Fruit fly (Drosophila melanogaster) whole organism, embryonic: ENCODE results near the gene CG31122.

ENCODE experiments used
- Abd-B ChIP-seq: fragments of 200-800 bp; sonication (Bioruptor generic); optimal IDR thresholded peaks from 2 replicates; lab custom pipeline; 2018; ENCODE audit warnings: missing biosample characterization, mild to moderate bottlenecking, missing genetic modification characterization, moderate library complexity
- CG1024 ChIP-seq: fragments of 200-800 bp; sonication (Bioruptor generic); IDR thresholded peaks from 2 replicates; pipeline ENCODE4 v1.3.6; 2022; ENCODE audit warnings: missing biosample characterization, missing genetic modification characterization
- CG10462 ChIP-seq: fragments of 200-800 bp; sonication (Bioruptor generic); optimal IDR thresholded peaks from 2 replicates; lab custom pipeline; 2016; ENCODE audit warnings: missing biosample characterization, missing genetic modification characterization
- CG10979 ChIP-seq: fragments of 200-800 bp; sonication (Bioruptor generic); optimal IDR thresholded peaks from 2 replicates; lab custom pipeline; 2018; ENCODE audit warnings: missing biosample characterization, mild to moderate bottlenecking, missing genetic modification characterization, moderate library complexity
- CG11085 ChIP-seq: fragments of 200-800 bp; sonication (Bioruptor generic); IDR thresholded peaks from 2 replicates; pipeline ENCODE4 v1.3.6; 2022; ENCODE audit warnings: missing biosample characterization, missing genetic modification characterization
- CG12219 ChIP-seq: fragments of 200-800 bp; sonication (Bioruptor generic); optimal IDR thresholded peaks from 3 replicates; lab custom pipeline; 2018; ENCODE audit warnings: missing biosample characterization, mild to moderate bottlenecking, missing genetic modification characterization
- CG1233 ChIP-seq: fragments of 200-800 bp; sonication (Bioruptor generic); optimal IDR thresholded peaks from 4 replicates; lab custom pipeline; 2018; ENCODE audit warnings: missing biosample characterization, mild to moderate bottlenecking, missing genetic modification characterization
- CG14050 ChIP-seq: fragments of 200-800 bp; sonication (Bioruptor generic); IDR thresholded peaks from 3 replicates; pipeline ENCODE4 v1.3.6; 2022; ENCODE audit warnings: missing biosample characterization, missing genetic modification characterization
- CG14710 ChIP-seq: fragments of 200-800 bp; sonication (Bioruptor generic); optimal IDR thresholded peaks from 3 replicates; lab custom pipeline; 2019; ENCODE audit warnings: missing biosample characterization, mild to moderate bottlenecking, missing genetic modification characterization, moderate library complexity
- CG14965 ChIP-seq: fragments of 200-800 bp; sonication (Bioruptor generic); optimal IDR thresholded peaks from 2 replicates; lab custom pipeline; 2016; ENCODE audit warnings: missing biosample characterization, missing genetic modification characterization, borderline replicate concordance
- CG16779 ChIP-seq: fragments of 200-800 bp; sonication (Bioruptor generic); IDR thresholded peaks from 2 replicates; pipeline ENCODE4 v1.3.6; 2022; ENCODE audit warnings: missing biosample characterization, missing genetic modification characterization
- CG1832 ChIP-seq: fragments of 200-800 bp; sonication (Bioruptor generic); optimal IDR thresholded peaks from 2 replicates; lab custom pipeline; 2017; ENCODE audit warnings: missing biosample characterization, mild to moderate bottlenecking, missing genetic modification characterization, inconsistent platforms
- CG2889 ChIP-seq: fragments of 200-800 bp; sonication (Bioruptor generic); IDR thresholded peaks from 3 replicates; pipeline ENCODE4 v1.3.6; 2022; ENCODE audit warnings: missing biosample characterization, missing genetic modification characterization
- CG4424 ChIP-seq: fragments of 200-800 bp; sonication (Bioruptor generic); optimal IDR thresholded peaks from 3 replicates; lab custom pipeline; 2016; ENCODE audit warnings: missing biosample characterization, missing genetic modification characterization
- CG6254 ChIP-seq: fragments of 200-800 bp; sonication (Bioruptor generic); optimal IDR thresholded peaks from 3 replicates; lab custom pipeline; 2017; ENCODE audit warnings: mild to moderate bottlenecking, missing biosample characterization, missing genetic modification reagents, missing genetic modification characterization
- CG6791 ChIP-seq: fragments of 200-800 bp; sonication (Bioruptor generic); IDR thresholded peaks from 3 replicates; pipeline ENCODE4 v1.3.6; 2022; ENCODE audit warnings: missing biosample characterization, missing genetic modification characterization; ENCODE audit not compliant: partially characterized antibody
- CG9215 ChIP-seq: fragments of 200-800 bp; sonication (Bioruptor generic); IDR thresholded peaks from 2 replicates; pipeline ENCODE4 v1.3.6; 2022; ENCODE audit warnings: missing biosample characterization, missing genetic modification characterization
- CTCF ChIP-seq: fragments of 200-800 bp; sonication (Bioruptor generic); optimal IDR thresholded peaks from 2 replicates; lab custom pipeline; 2017; ENCODE audit warnings: missing biosample characterization, mild to moderate bottlenecking, missing genetic modification characterization, moderate library complexity
- CoRest ChIP-seq: fragments of 200-800 bp; sonication (Bioruptor generic); optimal IDR thresholded peaks from 3 replicates; lab custom pipeline; 2018; ENCODE audit warnings: missing biosample characterization, mild to moderate bottlenecking, missing genetic modification characterization, moderate library complexity
- Dek ChIP-seq: fragments of 200-800 bp; sonication (Bioruptor generic); optimal IDR thresholded peaks from 3 replicates; lab custom pipeline; 2019; ENCODE audit warnings: missing biosample characterization, mild to moderate bottlenecking, missing genetic modification characterization, moderate library complexity
- Dfd ChIP-seq, 2 experiments: fragments of >200 bp; optimal IDR thresholded peaks; 2 replicates each; lab custom pipeline; 2017; ENCODE audit warnings: missing biosample characterization in 2 of 2, missing genetic modification characterization in 2 of 2
- Dip3 ChIP-seq: fragments of 200-800 bp; sonication (Bioruptor generic); optimal IDR thresholded peaks from 3 replicates; lab custom pipeline; 2016; ENCODE audit warnings: missing biosample characterization, missing genetic modification characterization
- ERR ChIP-seq: fragments of 200-800 bp; sonication (Bioruptor generic); optimal IDR thresholded peaks from 2 replicates; lab custom pipeline; 2016; ENCODE audit warnings: missing biosample characterization, missing genetic modification characterization
- HHEX ChIP-seq: fragments of 200-800 bp; sonication (Bioruptor generic); optimal IDR thresholded peaks from 3 replicates; lab custom pipeline; 2017; ENCODE audit warnings: missing biosample characterization, mild to moderate bottlenecking, missing genetic modification characterization, missing genetic modification reagents
- Hr78 ChIP-seq, 2 experiments: fragments of 200-800 bp in 1 of 2; fragments of >200 bp in 1 of 2; sonication (Bioruptor generic) in 1 of 2; optimal IDR thresholded peaks; 2 replicates each; lab custom pipeline; 2017 to 2019; ENCODE audit warnings: missing biosample characterization in 2 of 2, missing genetic modification characterization in 2 of 2, mild to moderate bottlenecking in 1 of 2, moderate library complexity in 1 of 2
- Lpt ChIP-seq: fragments of >200 bp; optimal IDR thresholded peaks from 2 replicates; lab custom pipeline; 2018; ENCODE audit warnings: missing biosample characterization, missing genetic modification characterization
- NC2α ChIP-seq: fragments of 200-800 bp; sonication (Bioruptor generic); optimal IDR thresholded peaks from 2 replicates; lab custom pipeline; 2016; ENCODE audit warnings: missing biosample characterization, missing genetic modification characterization
- NK7.1 ChIP-seq: fragments of 200-800 bp; sonication (Bioruptor generic); optimal IDR thresholded peaks from 3 replicates; lab custom pipeline; 2016; ENCODE audit warnings: missing biosample characterization, missing genetic modification characterization
- Opbp ChIP-seq: fragments of 200-800 bp; sonication (Bioruptor generic); IDR thresholded peaks from 3 replicates; pipeline ENCODE4 v1.3.6; 2022; ENCODE audit warnings: missing biosample characterization, missing genetic modification characterization; ENCODE audit not compliant: partially characterized antibody
- Six4 ChIP-seq: fragments of 200-800 bp; sonication (Bioruptor generic); optimal IDR thresholded peaks from 2 replicates; lab custom pipeline; 2016; ENCODE audit warnings: missing biosample characterization, missing genetic modification characterization
- ap ChIP-seq: fragments of 200-800 bp; sonication (Bioruptor generic); IDR thresholded peaks from 2 replicates; pipeline ENCODE4 v1.3.6; 2022; ENCODE audit warnings: missing biosample characterization, missing genetic modification characterization
- bab2 ChIP-seq: fragments of 200-800 bp; sonication (Bioruptor generic); optimal IDR thresholded peaks from 2 replicates; lab custom pipeline; 2016; ENCODE audit warnings: missing biosample characterization, missing genetic modification characterization
- crp ChIP-seq, 2 experiments: fragments of 200-800 bp; sonication (Bioruptor generic); optimal IDR thresholded peaks; 2 replicates in 1 of 2; 3 replicates in 1 of 2; lab custom pipeline; 2017; ENCODE audit warnings: missing biosample characterization in 2 of 2, missing genetic modification characterization in 2 of 2, mild to moderate bottlenecking in 1 of 2, moderate library complexity in 1 of 2
- da ChIP-seq: fragments of 200-800 bp; sonication (Bioruptor generic); optimal IDR thresholded peaks from 2 replicates; lab custom pipeline; 2016; ENCODE audit warnings: missing biosample characterization, missing genetic modification characterization
- dan ChIP-seq: fragments of 200-800 bp; sonication (Bioruptor generic); IDR thresholded peaks from 2 replicates; pipeline ENCODE4 v1.3.6; 2022; ENCODE audit warnings: missing biosample characterization, missing genetic modification characterization
- dm ChIP-seq: fragments of 200-800 bp; sonication (Bioruptor generic); optimal IDR thresholded peaks from 3 replicates; lab custom pipeline; 2016; ENCODE audit warnings: missing biosample characterization, missing genetic modification characterization
- gem ChIP-seq: fragments of 200-800 bp; sonication (Bioruptor generic); optimal IDR thresholded peaks from 2 replicates; lab custom pipeline; 2019; ENCODE audit warnings: missing biosample characterization, mild to moderate bottlenecking, missing genetic modification characterization, moderate library complexity
- jigr1 ChIP-seq: fragments of 200-800 bp; sonication (Bioruptor generic); IDR thresholded peaks from 3 replicates; pipeline ENCODE4 v1.3.6; 2022; ENCODE audit warnings: missing biosample characterization, missing genetic modification characterization
- klu ChIP-seq: fragments of 200-800 bp; sonication (Bioruptor generic); IDR thresholded peaks from 2 replicates; pipeline ENCODE4 v1.3.6; 2022; ENCODE audit warnings: missing biosample characterization, missing genetic modification characterization
- kni ChIP-seq: fragments of 200-800 bp; sonication (Bioruptor generic); optimal IDR thresholded peaks from 3 replicates; lab custom pipeline; 2017; ENCODE audit warnings: mild to moderate bottlenecking, missing biosample characterization, missing genetic modification reagents, missing genetic modification characterization
- pzg ChIP-seq: fragments of 200-800 bp; sonication (Bioruptor generic); optimal IDR thresholded peaks from 3 replicates; lab custom pipeline; 2018; ENCODE audit warnings: missing biosample characterization, mild to moderate bottlenecking, missing genetic modification characterization, moderate library complexity
- salm ChIP-seq: fragments of 200-800 bp; sonication (Bioruptor generic); optimal IDR thresholded peaks from 2 replicates; lab custom pipeline; 2018; ENCODE audit warnings: missing biosample characterization, mild to moderate bottlenecking, missing genetic modification characterization
- schlank ChIP-seq: fragments of 200-800 bp; sonication (Bioruptor generic); optimal IDR thresholded peaks from 2 replicates; lab custom pipeline; 2018; ENCODE audit warnings: missing biosample characterization, mild to moderate bottlenecking, missing genetic modification characterization
- sqz ChIP-seq: fragments of 200-800 bp; sonication (Bioruptor generic); optimal IDR thresholded peaks from 3 replicates; lab custom pipeline; 2018; ENCODE audit warnings: missing biosample characterization, mild to moderate bottlenecking, missing genetic modification characterization
- ssp ChIP-seq: fragments of 200-800 bp; sonication (Bioruptor generic); IDR thresholded peaks from 2 replicates; pipeline ENCODE4 v1.3.6; 2022; ENCODE audit warnings: missing biosample characterization, missing genetic modification characterization
- tna ChIP-seq: fragments of 200-800 bp; sonication (Bioruptor generic); IDR thresholded peaks from 2 replicates; pipeline ENCODE4 v1.3.6; 2022; ENCODE audit warnings: missing biosample characterization, missing genetic modification characterization; ENCODE audit not compliant: partially characterized antibody
- tup ChIP-seq: fragments of 200-800 bp; sonication (Bioruptor generic); optimal IDR thresholded peaks from 2 replicates; lab custom pipeline; 2016; ENCODE audit warnings: missing biosample characterization, mild to moderate bottlenecking, missing genetic modification characterization, moderate library complexity
- vvl ChIP-seq: fragments of 200-800 bp; sonication (Bioruptor generic); IDR thresholded peaks from 2 replicates; pipeline ENCODE4 v1.3.6; 2022; ENCODE audit warnings: missing biosample characterization, missing genetic modification characterization
- wdn ChIP-seq: fragments of 200-800 bp; sonication (Bioruptor generic); IDR thresholded peaks from 2 replicates; pipeline ENCODE4 v1.3.6; 2022; ENCODE audit warnings: missing biosample characterization, missing genetic modification characterization

The CG31122 gene

dm6 chr3R:18402549-18403429, 9.9 kb downstream of the CG31122 start, which contains the start of the genes Wdr37 and koko (continued):
- TF ChIP-seq dm (peak; percentile 53), ERR (peak; percentile 28), CG14965 (GFP tag; lab: Kevin White, UChicago) (peak; percentile 40), CG11085 (peak; percentile 98), Dfd (GFP tag; optimal IDR thresholded peaks at IDR 0.05; lab: Kevin White, UChicago) (no peak), HHEX (GFP tag; lab: Kevin White, UChicago) (peak; percentile 91), NC2α (GFP tag; lab: Kevin White, UChicago) (peak; percentile 52), CG6791 (peak; percentile 55; the same call in 2 of the 3 replicates), salm (tag; lab: Kevin White, UChicago) (peak; percentile 91), CG14050 (GFP tag; lab: Robert Waterston, UW) (peak; percentile 95), NK7.1 (GFP tag; lab: Kevin White, UChicago) (peak; percentile 11), gem (tag; lab: Kevin White, UChicago) (peak; percentile 99), bab2 (GFP tag; lab: Kevin White, UChicago) (peak; percentile 75), CG12219 (GFP tag; lab: Kevin White, UChicago) (peak; percentile 79), Abd-B (GFP tag; lab: Kevin White, UChicago) (peak; percentile 98), pzg (GFP tag; lab: Kevin White, UChicago) (peak; percentile 46), CG4424 (peak; percentile 95), Hr78 (GFP tag; optimal IDR thresholded peaks at IDR 0.05; lab: Kevin White, UChicago) (peak in 1 of 2 experiments; percentile 79), klu (GFP tag; lab: Robert Waterston, UW) (peak; percentile 99), da (no peak), Dip3 (GFP tag; lab: Kevin White, UChicago) (peak; percentile 70), CG10462 (GFP tag; lab: Kevin White, UChicago) (peak; percentile 94), CG1233 (GFP tag; lab: Kevin White, UChicago) (peak; percentile 91), Opbp (GFP tag; lab: Robert Waterston, UW) (peak; percentile 50; the same call in 1 of the 3 replicates), CoRest (tag; lab: Kevin White, UChicago) (peak; percentile 99), ssp (GFP tag; lab: Robert Waterston, UW) (peak; percentile 95), CG9215 (GFP tag; lab: Robert Waterston, UW) (peak; percentile 97), kni (GFP tag; lab: Kevin White, UChicago) (peak; percentile 27), CG14710 (tag; lab: Kevin White, UChicago) (peak; percentile 98), jigr1 (peak; percentile 94), CG16779 (GFP tag; lab: Robert Waterston, UW) (no peak), CG1832 (GFP tag; lab: Kevin White, UChicago) (no peak), Six4 (GFP tag; lab: Kevin White, UChicago) (peak; percentile 92), schlank (tag; lab: Kevin White, UChicago) (peak; percentile 83), vvl (GFP tag; lab: Robert Waterston, UW) (peak; percentile 99), CG6254 (GFP tag; lab: Kevin White, UChicago) (peak; percentile 96), Lpt (GFP tag; lab: Kevin White, UChicago) (no peak), CTCF (GFP tag; lab: Kevin White, UChicago) (peak; percentile 44), tna (GFP tag; lab: Robert Waterston, UW) (peak; percentile 53; the same call in 1 of the 2 replicates), CG2889 (GFP tag; lab: Robert Waterston, UW) (peak; percentile 95), CG1024 (GFP tag; lab: Robert Waterston, UW) (peak; percentile 92), wdn (peak; percentile 94), dan (peak; percentile 91), Dek (peak; percentile 97), tup (GFP tag; lab: Kevin White, UChicago) (peak; percentile 63), sqz (GFP tag; lab: Kevin White, UChicago) (peak; percentile 93), ap (peak; percentile 98), crp (GFP tag; optimal IDR thresholded peaks at IDR 0.05; lab: Kevin White, UChicago) (peak; percentile 71 to 90), CG10979 (peak; percentile 98)
